Worm (Caenorhabditis elegans): ENCODE results near the gene F58G6.7.

The F58G6.7 gene

ce11 chrIV:9654017-9654416, at the start of gene F58G6.7:
TSS of gene F58G6.7 (plus strand) at chrIV:9654317.
- no peak for TF ChIP-seq nhr-10 (tag; optimal IDR thresholded peaks at IDR 0.05)
- no peak for TF ChIP-seq nhr-77 (tag; optimal IDR thresholded peaks at IDR 0.05)
- TF ChIP-seq egl-27 (tag; optimal IDR thresholded peaks at IDR 0.05), result no peak
- TF ChIP-seq ceh-16 (tag; optimal IDR thresholded peaks at IDR 0.05), result no peak
- TF ChIP-seq elt-1 (tag; optimal IDR thresholded peaks at IDR 0.05), result no peak
- TF ChIP-seq blmp-1 (tag; optimal IDR thresholded peaks at IDR 0.05; ENCODE audit: insufficient read depth), result no peak
- TF ChIP-seq Y55F3AM.14 (GFP tag; optimal IDR thresholded peaks at IDR 0.05), result no peak
- TF ChIP-seq fos-1 (tag; optimal IDR thresholded peaks at IDR 0.05), result no peak
- TF ChIP-seq peb-1 (tag; optimal IDR thresholded peaks at IDR 0.05), result no peak
- no peak for TF ChIP-seq nhr-237 (tag; optimal IDR thresholded peaks at IDR 0.05)
- no peak for TF ChIP-seq ztf-11 (tag; optimal IDR thresholded peaks at IDR 0.05)
- TF ChIP-seq R02D3.7 (tag; optimal IDR thresholded peaks at IDR 0.05), result no peak
- TF ChIP-seq snpc-4 (tag; optimal IDR thresholded peaks at IDR 0.05), result no peak
- no peak for TF ChIP-seq ztf-1 (GFP tag; conservative IDR thresholded peaks at IDR 0.05)
- TF ChIP-seq mdl-1 (tag; optimal IDR thresholded peaks at IDR 0.05), result no peak
- TF ChIP-seq dmd-4 (tag; optimal IDR thresholded peaks at IDR 0.05), result no peak
- no peak for TF ChIP-seq ceh-82 (tag; optimal IDR thresholded peaks at IDR 0.05)

- TF ChIP-seq ceh-16 (tag; optimal IDR thresholded peaks at IDR 0.05) (peak; percentile 39), elt-3 (tag; optimal IDR thresholded peaks at IDR 0.05) (no peak), skn-1 (tag; optimal IDR thresholded peaks at IDR 0.05) (no peak), nhr-25 (tag; optimal IDR thresholded peaks at IDR 0.05) (no peak), ZK546.5 (tag; optimal IDR thresholded peaks at IDR 0.05) (no peak), alr-1 (tag; optimal IDR thresholded peaks at IDR 0.05) (no peak), Y55F3AM.14 (GFP tag; optimal IDR thresholded peaks at IDR 0.05) (no peak)
Measured at ce11 chrIV:9607945-9608344, 46.2 kb upstream of the F58G6.7 start.

- TF ChIP-seq mab-5 (tag; optimal IDR thresholded peaks at IDR 0.05), result no peak
- TF ChIP-seq nhr-12 (tag; optimal IDR thresholded peaks at IDR 0.05), result no peak
- no peak for TF ChIP-seq Y55F3AM.14 (GFP tag; optimal IDR thresholded peaks at IDR 0.05)
- no peak for TF ChIP-seq mbf-1 (tag; optimal IDR thresholded peaks at IDR 0.05)
- no peak for TF ChIP-seq R02D3.7 (tag; optimal IDR thresholded peaks at IDR 0.05)
- peak; percentile 40 for TF ChIP-seq elt-1 (tag; optimal IDR thresholded peaks at IDR 0.05)
- TF ChIP-seq skn-1 (tag; optimal IDR thresholded peaks at IDR 0.05), result no peak
- TF ChIP-seq snpc-4 (tag; optimal IDR thresholded peaks at IDR 0.05), result no peak
Measured at ce11 chrIV:9609095-9609494, 45.0 kb upstream of the F58G6.7 start.

ce11 chrIV:9610923-9611322, 43.2 kb upstream of the F58G6.7 start:
- TF ChIP-seq elt-1 (tag; optimal IDR thresholded peaks at IDR 0.05) (peak; percentile 26), sma-3 (GFP tag; optimal IDR thresholded peaks at IDR 0.05) (no peak), crh-2 (tag; optimal IDR thresholded peaks at IDR 0.05) (peak; percentile 37)

ce11 chrIV:9613072-9613590, 41.0 kb upstream of the F58G6.7 start:
- TF ChIP-seq nhr-23 (tag; optimal IDR thresholded peaks at IDR 0.05) (peak; percentile 97), ztf-4 (tag; optimal IDR thresholded peaks at IDR 0.05) (no peak), elt-1 (tag; optimal IDR thresholded peaks at IDR 0.05) (peak; percentile 60), ZK546.5 (tag; optimal IDR thresholded peaks at IDR 0.05) (no peak)

- TF ChIP-seq peb-1 (tag; optimal IDR thresholded peaks at IDR 0.05), result no peak
- TF ChIP-seq blmp-1 (tag; optimal IDR thresholded peaks at IDR 0.05; ENCODE audit: insufficient read depth), result no peak
- TF ChIP-seq ZK546.5 (tag; optimal IDR thresholded peaks at IDR 0.05), result no peak
- no peak for TF ChIP-seq ceh-16 (tag; optimal IDR thresholded peaks at IDR 0.05)
- peak; percentile 99 for TF ChIP-seq nhr-23 (tag; optimal IDR thresholded peaks at IDR 0.05)
- no peak for TF ChIP-seq ceh-82 (tag; optimal IDR thresholded peaks at IDR 0.05)
- no peak for TF ChIP-seq mbf-1 (tag; optimal IDR thresholded peaks at IDR 0.05)
- TF ChIP-seq nhr-12 (tag; optimal IDR thresholded peaks at IDR 0.05), result no peak
- TF ChIP-seq nhr-237 (tag; optimal IDR thresholded peaks at IDR 0.05), result no peak
- TF ChIP-seq lin-13 (GFP tag; optimal IDR thresholded peaks at IDR 0.05), result no peak
- no peak for TF ChIP-seq elt-3 (tag; optimal IDR thresholded peaks at IDR 0.05)
- TF ChIP-seq ztf-1 (GFP tag; conservative IDR thresholded peaks at IDR 0.05), result no peak
- no peak for TF ChIP-seq gmeb-1 (tag; optimal IDR thresholded peaks at IDR 0.05)
- no peak for TF ChIP-seq nhr-10 (tag; optimal IDR thresholded peaks at IDR 0.05)
- no peak for TF ChIP-seq unc-62 (GFP tag; optimal IDR thresholded peaks at IDR 0.05)
- peak; percentile 93 for TF ChIP-seq elt-1 (tag; optimal IDR thresholded peaks at IDR 0.05)
- TF ChIP-seq zag-1 (tag; optimal IDR thresholded peaks at IDR 0.05), result no peak
- TF ChIP-seq alr-1 (tag; optimal IDR thresholded peaks at IDR 0.05), result no peak
- TF ChIP-seq nhr-6 (tag; optimal IDR thresholded peaks at IDR 0.05), result no peak
- no peak for TF ChIP-seq R02D3.7 (tag; optimal IDR thresholded peaks at IDR 0.05)
- TF ChIP-seq sma-9 (GFP tag; optimal IDR thresholded peaks at IDR 0.05), result peak; percentile 46
- no peak for TF ChIP-seq sma-9 (tag; optimal IDR thresholded peaks at IDR 0.05)
- no peak for TF ChIP-seq sma-3 (GFP tag; optimal IDR thresholded peaks at IDR 0.05)
- TF ChIP-seq nhr-77 (tag; optimal IDR thresholded peaks at IDR 0.05), result no peak
- no peak for TF ChIP-seq fos-1 (tag; optimal IDR thresholded peaks at IDR 0.05)
- TF ChIP-seq unc-55 (GFP tag; optimal IDR thresholded peaks at IDR 0.05), result no peak
- TF ChIP-seq skn-1 (tag; optimal IDR thresholded peaks at IDR 0.05), result no peak
Measured at ce11 chrIV:9614060-9614459, 40.1 kb upstream of the F58G6.7 start.
